Worm (Caenorhabditis elegans): ENCODE results near the gene ncs-1.

The ncs-1 gene

ce11 chrX:945669-946068, 17.4 kb downstream of the ncs-1 start:
- TF ChIP-seq egl-44 (GFP tag; IDR thresholded peaks at IDR 0.05) (0 out of 2 replicates have a peak, but pooled peaks have one; percentile 24), lsy-27 (tag; optimal IDR thresholded peaks at IDR 0.05; ENCODE audit: borderline replicate concordance, insufficient read depth) (no peak), let-607 (tag; optimal IDR thresholded peaks at IDR 0.05) (peak in 1 of 2 experiments; percentile 45), cebp-1 (GFP tag; IDR thresholded peaks at IDR 0.05) (peak; percentile 21; the same call in 1 of the 2 replicates), cebp-1 (tag; optimal IDR thresholded peaks at IDR 0.05) (peak; percentile 37), nhr-80 (tag; optimal IDR thresholded peaks at IDR 0.05) (peak; percentile 88), sptf-2 (GFP tag; optimal IDR thresholded peaks at IDR 0.05) (no peak), madf-6 (GFP tag; IDR thresholded peaks at IDR 0.05) (no peak), F55B11.4 (tag; optimal IDR thresholded peaks at IDR 0.05; ENCODE audit: borderline replicate concordance, insufficient read depth) (no peak), dox-1 (GFP tag; IDR thresholded peaks at IDR 0.05) (peak; percentile 52), snpc-4 (GFP tag; optimal IDR thresholded peaks at IDR 0.05) (no peak), snpc-4 (tag; optimal IDR thresholded peaks at IDR 0.05) (no peak), Y67H2A.10 (GFP tag; conservative IDR thresholded peaks at IDR 0.05) (no peak), cebp-2 (GFP tag; IDR thresholded peaks at IDR 0.05) (no peak)

- TF ChIP-seq ceh-58 (GFP tag; IDR thresholded peaks at IDR 0.05) (0 out of 2 replicates have a peak, but pooled peaks have one; percentile 34), Y56A3A.18 (GFP tag; IDR thresholded peaks at IDR 0.05) (0 out of 2 replicates have a peak, but pooled peaks have one; percentile 48), D2030.7 (GFP tag; IDR thresholded peaks at IDR 0.05) (0 out of 2 replicates have a peak, but pooled peaks have one; percentile 8), nfyb-1 (GFP tag; IDR thresholded peaks at IDR 0.05) (peak; percentile 57; the same call in 1 of the 2 replicates), Y95B8A.8 (GFP tag; IDR thresholded peaks at IDR 0.05) (0 out of 2 replicates have a peak, but pooled peaks have one; percentile 46), madf-3 (GFP tag; IDR thresholded peaks at IDR 0.05) (peak; percentile 83; the same call in 1 of the 2 replicates), F33H1.4 (GFP tag; IDR thresholded peaks at IDR 0.05) (peak; percentile 40; the same call in 1 of the 2 replicates), hsf-1 (GFP tag; IDR thresholded peaks at IDR 0.05) (peak; percentile 53; the same call in 1 of the 2 replicates)
These were observed 19.4 kb downstream of the ncs-1 start for ce11 chrX:943698-944097.

ce11 chrX:938269-938883, 24.7 kb downstream of the ncs-1 start, which contains the start of gene F53H8.3:
Gene F53H8.3 (plus strand): TSS chrX:938543.
- TF ChIP-seq B0019.2 (GFP tag; conservative IDR thresholded peaks at IDR 0.05) (no peak), nhr-80 (tag; optimal IDR thresholded peaks at IDR 0.05) (peak; percentile 70)

ce11 chrX:936013-936412, 27.1 kb downstream of the ncs-1 start:
- TF ChIP-seq hmg-1.2 (GFP tag; IDR thresholded peaks at IDR 0.05) (peak; percentile 47; the same call in 1 of the 2 replicates), athp-1 (tag; optimal IDR thresholded peaks at IDR 0.05) (no peak), snpc-4 (GFP tag; optimal IDR thresholded peaks at IDR 0.05) (no peak), snpc-4 (tag; optimal IDR thresholded peaks at IDR 0.05) (peak in 3 of 4 experiments; percentile 56 to 93 (median 92)), gei-17 (GFP tag; optimal IDR thresholded peaks at IDR 0.05) (no peak)

- no peak for TF ChIP-seq nfya-1 (tag; optimal IDR thresholded peaks at IDR 0.05; ENCODE audit: borderline replicate concordance, insufficient read depth)
- no peak for TF ChIP-seq rpc-1 (optimal IDR thresholded peaks at IDR 0.05)
- TF ChIP-seq rpc-1 (tag; optimal IDR thresholded peaks at IDR 0.05) = no peak
- no peak for TF ChIP-seq chd-7 (tag; optimal IDR thresholded peaks at IDR 0.05)
- TF ChIP-seq let-607 (tag; optimal IDR thresholded peaks at IDR 0.05) = no peak
- no peak for TF ChIP-seq akir-1 (GFP tag; optimal IDR thresholded peaks at IDR 0.05)
- no peak for TF ChIP-seq gei-17 (GFP tag; optimal IDR thresholded peaks at IDR 0.05)
- TF ChIP-seq repo-1 (tag; optimal IDR thresholded peaks at IDR 0.05) = no peak
- no peak for TF ChIP-seq mxl-1 (tag; optimal IDR thresholded peaks at IDR 0.05)
- no peak for TF ChIP-seq F23B12.7 (tag; optimal IDR thresholded peaks at IDR 0.05; ENCODE audit: insufficient read depth)
- TF ChIP-seq egl-44 (GFP tag; IDR thresholded peaks at IDR 0.05) = no peak
- TF ChIP-seq ets-4 (GFP tag; optimal IDR thresholded peaks at IDR 0.05) = no peak
- no peak for TF ChIP-seq unc-130 (GFP tag; optimal IDR thresholded peaks at IDR 0.05)
- no peak for TF ChIP-seq hmg-20 (GFP tag; IDR thresholded peaks at IDR 0.05)
- TF ChIP-seq nfya-2 (GFP tag; IDR thresholded peaks at IDR 0.05) = no peak
- TF ChIP-seq efl-1 (GFP tag; optimal IDR thresholded peaks at IDR 0.05) = no peak
- TF ChIP-seq T07F8.4 (tag; optimal IDR thresholded peaks at IDR 0.05) = no peak
These were observed 29.6 kb downstream of the ncs-1 start, which contains the start of gene F35H12.1 for ce11 chrX:933504-933903. Gene F35H12.1 (plus strand): TSS chrX:933804.
